Worm (Caenorhabditis elegans) whole organism, L3 larva: Measurements from ENCODE around the gene C26B9.6.

ENCODE experiments used
- fos-1 ChIP-seq: fragments of 150-350 bp; optimal IDR thresholded peaks from 2 replicates; lab custom pipeline; 2014; ENCODE audit warnings: missing biosample characterization, missing genetic modification characterization
- nhr-76 ChIP-seq: fragments of 150-350 bp; sonication (generic microtip); optimal IDR thresholded peaks from 5 replicates; lab custom pipeline; 2014; ENCODE audit warnings: missing biosample characterization, missing genetic modification characterization
- unc-39 ChIP-seq: sonication (generic microtip); optimal IDR thresholded peaks from 4 replicates; lab custom pipeline; 2017; ENCODE audit warnings: missing biosample characterization, missing genetic modification characterization

- TF ChIP-seq nhr-76 (tag; lab: Kevin White, UChicago), result no peak
- TF ChIP-seq unc-39 (tag; lab: Kevin White, UChicago), result no peak
- no peak for TF ChIP-seq fos-1 (tag; lab: Kevin White, UChicago)
These were observed 42.0 kb upstream of the C26B9.6 start, which contains the start of gene sek-5 for ce11 chrX:5377307-5377706.
